Worm (Caenorhabditis elegans) whole organism, mixed stage, embryonic: ENCODE results near the gene vha-2.

Experiments used
- cnd-1 ChIP-seq: fragments of 200-800 bp; sonication (Bioruptor generic); optimal IDR thresholded peaks from 2 replicates; lab custom pipeline; 2018; ENCODE audit warnings: mild to moderate bottlenecking, missing genetic modification characterization, missing compliant biosample characterization
- mab-5 ChIP-seq: fragments of 150-350 bp; optimal IDR thresholded peaks from 2 replicates; lab custom pipeline; 2014; ENCODE audit warnings: missing biosample characterization, missing genetic modification characterization
- nhr-12 ChIP-seq: fragments of 150-350 bp; optimal IDR thresholded peaks from 2 replicates; lab custom pipeline; 2014; ENCODE audit warnings: missing biosample characterization, missing genetic modification characterization
- pha-4 ChIP-seq: fragments of 150-350 bp; optimal IDR thresholded peaks from 2 replicates; lab custom pipeline; 2018; ENCODE audit warnings: missing biosample characterization, missing genetic modification reagents, missing genetic modification characterization
- unc-120 ChIP-seq: sonication (generic microtip); optimal IDR thresholded peaks from 2 replicates; lab custom pipeline; 2017; ENCODE audit warnings: missing genetic modification characterization, missing compliant biosample characterization; ENCODE audit not compliant: poor library complexity, severe bottlenecking
- unc-62 ChIP-seq: fragments of 150-350 bp; optimal IDR thresholded peaks from 2 replicates; lab custom pipeline; 2014; ENCODE audit warnings: missing biosample characterization, missing genetic modification reagents, missing genetic modification characterization
- ztf-11 ChIP-seq: fragments of 150-350 bp; optimal IDR thresholded peaks from 2 replicates; lab custom pipeline; 2014; ENCODE audit warnings: missing biosample characterization, missing genetic modification characterization

- TF ChIP-seq pha-4 (tag; lab: Kevin White, UChicago) (no peak), ztf-11 (tag; lab: Kevin White, UChicago) (no peak), unc-120 (tag; lab: Kevin White, UChicago) (no peak), nhr-12 (tag; lab: Kevin White, UChicago) (no peak), mab-5 (tag; lab: Kevin White, UChicago) (no peak), cnd-1 (no peak), unc-62 (no peak)
These were observed 23.1 kb upstream of the vha-2 start, which contains the start of gene rmd-1 for ce11 chrIII:9758848-9759247.
